Worm (Caenorhabditis elegans) whole organism, mixed stage, embryonic: ENCODE data around the gene Y46H3A.4.

Experiments used
- nhr-12 ChIP-seq: fragments of 150-350 bp; optimal IDR thresholded peaks from 2 replicates; lab custom pipeline; 2014; ENCODE audit warnings: missing biosample characterization, missing genetic modification characterization
- ztf-11 ChIP-seq: fragments of 150-350 bp; optimal IDR thresholded peaks from 2 replicates; lab custom pipeline; 2014; ENCODE audit warnings: missing biosample characterization, missing genetic modification characterization

DNA sequence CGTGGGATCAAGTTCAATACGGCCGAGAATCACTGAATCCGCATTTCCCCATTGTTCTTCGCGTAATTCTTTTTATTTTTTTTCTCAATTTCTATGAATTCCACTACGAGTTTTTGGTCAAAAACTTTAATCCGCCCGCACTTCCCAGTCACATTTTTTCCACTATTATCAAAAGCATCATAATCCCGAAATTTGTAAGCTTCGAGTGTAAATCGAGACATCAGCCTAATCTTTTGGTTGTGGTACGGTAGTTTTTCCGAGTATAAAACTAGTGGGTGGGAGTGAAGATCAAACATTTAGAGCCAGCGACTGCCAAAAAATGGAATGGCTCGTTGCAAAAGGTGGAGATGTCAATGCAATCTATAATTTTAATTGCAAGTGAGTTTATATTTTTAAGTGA is 3.8 kb downstream of the Y46H3A.4 start, which contains the start of gene srt-42:
- TF ChIP-seq nhr-12 (tag; lab: Kevin White, UChicago) (no peak), ztf-11 (no peak)
